Worm (Caenorhabditis elegans) whole organism, L4/young adult: ENCODE measurements around the gene F21C10.11.

Experiments used
- W03F9.2 ChIP-seq: fragments of 150-350 bp; optimal IDR thresholded peaks from 2 replicates; lab custom pipeline; 2014; ENCODE audit warnings: missing biosample characterization, missing genetic modification characterization
- dao-5 ChIP-seq: sonication (generic microtip); optimal IDR thresholded peaks from 2 replicates; lab custom pipeline; 2016; ENCODE audit warnings: missing genotype, missing genetic modification characterization, moderate library complexity, missing compliant biosample characterization
- him-1 ChIP-seq: sonication (generic microtip); optimal IDR thresholded peaks from 2 replicates; lab custom pipeline; 2016; ENCODE audit warnings: missing genotype, missing genetic modification reagents, missing genetic modification characterization, missing compliant biosample characterization

F21C10.11 gene

ce11 chrV:9154772-9155171 lies 31.5 kb downstream of the F21C10.11 start, which contains the start of gene B0222.5:
Gene B0222.5 (minus strand): TSS chrV:9154872.
- TF ChIP-seq dao-5 (tag; lab: Kevin White, UChicago) (no peak), W03F9.2 (tag; lab: Kevin White, UChicago) (no peak), him-1 (tag; lab: Kevin White, UChicago) (no peak)

DNA sequence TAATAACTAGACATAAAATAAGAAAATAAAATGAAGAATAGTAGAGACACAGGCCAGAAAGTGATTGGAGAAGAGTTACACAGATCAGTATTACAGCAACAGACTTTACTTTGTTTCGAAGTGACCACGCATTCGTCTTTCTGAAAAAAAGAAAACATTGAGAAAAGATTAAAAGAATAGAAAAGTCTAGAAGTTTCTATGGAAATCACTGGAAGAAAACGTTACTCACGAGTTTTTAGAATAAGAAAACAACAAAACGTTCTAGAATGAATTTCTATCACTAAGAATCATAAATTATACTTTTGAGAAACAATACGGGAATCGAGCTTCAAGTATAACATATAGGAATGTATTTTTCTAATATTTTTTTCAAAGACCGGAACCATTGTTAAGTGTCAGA lies 32.3 kb downstream of the F21C10.11 start:
- TF ChIP-seq him-1 (tag; lab: Kevin White, UChicago): no peak
- TF ChIP-seq dao-5 (tag; lab: Kevin White, UChicago): no peak
- TF ChIP-seq W03F9.2 (tag; lab: Kevin White, UChicago): no peak

DNA sequence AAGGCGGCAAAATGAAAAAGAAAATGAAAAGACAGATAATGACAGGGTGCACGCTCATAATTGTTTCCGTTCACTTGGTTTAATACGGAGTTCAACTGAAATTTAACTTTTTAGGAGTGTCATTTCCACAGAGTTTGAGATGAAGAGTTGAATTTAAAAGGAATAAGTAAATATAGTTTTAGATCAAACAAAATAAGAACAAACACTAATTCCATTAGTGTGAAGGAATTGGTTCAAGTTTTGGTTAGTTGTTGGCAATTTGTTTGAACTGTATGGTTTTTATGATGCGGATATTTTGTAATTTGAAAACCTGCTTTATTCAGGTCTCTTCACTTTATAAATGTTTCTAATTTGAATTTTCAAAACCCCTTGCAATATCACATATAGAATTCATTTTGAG lies 33.4 kb downstream of the F21C10.11 start, which contains the start of gene B0222.15:
B0222.15 (minus strand) TSS at position 101 of the 400 bp plus-strand sequence.
- no peak for TF ChIP-seq W03F9.2 (tag; lab: Kevin White, UChicago)
- no peak for TF ChIP-seq him-1 (tag; lab: Kevin White, UChicago)
- TF ChIP-seq dao-5 (tag; lab: Kevin White, UChicago): no peak

DNA sequence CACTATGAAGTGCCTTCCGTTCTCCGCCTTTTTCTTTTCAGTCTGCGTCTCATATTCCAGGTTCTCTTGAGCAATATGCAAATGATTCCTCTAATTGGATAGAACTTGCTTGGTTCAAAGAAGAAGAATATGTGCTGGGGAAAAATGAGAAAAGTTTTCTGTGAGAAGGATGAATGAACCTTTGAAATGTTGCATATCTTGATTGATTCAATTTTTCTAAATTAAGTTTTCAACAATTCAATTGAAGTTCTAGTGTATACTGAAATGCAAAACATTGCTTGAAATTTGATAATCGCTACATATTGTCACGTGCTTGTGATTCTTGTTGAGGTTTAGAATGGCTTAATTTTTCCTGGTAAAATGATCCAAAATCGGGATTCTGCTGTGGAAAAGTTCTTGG lies 34.3 kb downstream of the F21C10.11 start:
- no peak for TF ChIP-seq W03F9.2 (tag; lab: Kevin White, UChicago)

DNA sequence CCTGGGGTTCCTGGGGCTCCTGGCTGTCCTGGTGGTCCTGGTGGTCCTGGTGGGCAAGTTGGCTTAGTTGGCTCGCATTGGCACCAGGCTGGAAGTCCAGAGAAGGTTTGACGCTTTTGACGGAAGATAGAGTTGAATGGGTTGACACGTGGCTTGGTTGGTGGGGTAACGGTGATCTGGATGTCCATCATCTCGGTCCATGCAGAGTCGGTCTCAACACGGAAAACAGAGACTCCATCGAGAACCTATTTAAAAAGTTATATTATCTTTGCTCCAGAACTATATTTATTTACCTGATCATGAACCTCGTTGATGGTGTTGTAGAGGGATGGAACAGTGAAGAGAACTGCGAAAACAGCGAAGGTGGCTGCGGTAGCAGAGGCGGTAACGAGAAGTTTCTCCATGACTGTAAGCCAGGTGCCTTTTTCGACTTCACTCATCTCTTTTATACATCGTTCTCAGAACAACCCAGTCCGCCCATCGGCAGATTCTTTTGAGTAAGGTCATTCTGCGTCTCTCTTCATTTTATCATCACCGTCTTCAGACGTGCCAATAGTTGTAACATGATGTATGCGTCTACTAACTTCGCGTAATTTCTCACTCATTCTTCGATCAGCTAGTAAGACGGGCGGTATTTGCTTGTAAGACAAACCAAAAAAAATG lies 37.1 kb downstream of the F21C10.11 start, which contains the start of gene col-144:
col-144 (minus strand) TSS at position 419 of the 663 bp plus-strand sequence.
- TF ChIP-seq him-1 (tag; lab: Kevin White, UChicago): no peak
- TF ChIP-seq W03F9.2 (tag; lab: Kevin White, UChicago): no peak
- TF ChIP-seq dao-5 (tag; lab: Kevin White, UChicago): no peak

- no peak for TF ChIP-seq W03F9.2 (tag; lab: Kevin White, UChicago)
- no peak for TF ChIP-seq him-1 (tag; lab: Kevin White, UChicago)
These were observed 38.9 kb downstream of the F21C10.11 start for ce11 chrV:9162118-9162729.

- no peak for TF ChIP-seq W03F9.2 (tag; lab: Kevin White, UChicago)
- TF ChIP-seq him-1 (tag; lab: Kevin White, UChicago): no peak
- no peak for TF ChIP-seq dao-5 (tag; lab: Kevin White, UChicago)
These were observed 39.7 kb downstream of the F21C10.11 start, which contains the start of gene col-145 for ce11 chrV:9162955-9163468. Gene col-145 (minus strand): TSS chrV:9163005.

DNA sequence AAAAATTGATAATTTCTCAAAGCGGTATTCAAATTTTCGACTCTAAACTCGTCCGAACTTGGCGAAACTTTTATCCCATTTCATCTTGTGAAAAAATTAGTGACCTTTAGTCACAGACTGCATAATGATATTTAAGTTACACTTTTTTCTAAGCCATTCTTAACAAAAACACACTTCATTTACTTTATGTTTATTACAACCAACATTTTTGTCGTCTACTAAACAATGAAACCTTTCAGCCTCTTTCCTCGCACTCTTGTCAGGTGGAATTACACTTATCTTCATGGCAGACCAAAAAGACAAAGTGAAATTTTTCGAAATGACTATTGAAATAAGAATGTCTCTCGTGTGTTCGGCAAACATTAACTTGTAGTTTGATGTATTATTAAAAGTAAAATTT lies 40.6 kb downstream of the F21C10.11 start:
- TF ChIP-seq W03F9.2 (tag; lab: Kevin White, UChicago) (no peak), him-1 (tag; lab: Kevin White, UChicago) (no peak), dao-5 (tag; lab: Kevin White, UChicago) (no peak)

DNA sequence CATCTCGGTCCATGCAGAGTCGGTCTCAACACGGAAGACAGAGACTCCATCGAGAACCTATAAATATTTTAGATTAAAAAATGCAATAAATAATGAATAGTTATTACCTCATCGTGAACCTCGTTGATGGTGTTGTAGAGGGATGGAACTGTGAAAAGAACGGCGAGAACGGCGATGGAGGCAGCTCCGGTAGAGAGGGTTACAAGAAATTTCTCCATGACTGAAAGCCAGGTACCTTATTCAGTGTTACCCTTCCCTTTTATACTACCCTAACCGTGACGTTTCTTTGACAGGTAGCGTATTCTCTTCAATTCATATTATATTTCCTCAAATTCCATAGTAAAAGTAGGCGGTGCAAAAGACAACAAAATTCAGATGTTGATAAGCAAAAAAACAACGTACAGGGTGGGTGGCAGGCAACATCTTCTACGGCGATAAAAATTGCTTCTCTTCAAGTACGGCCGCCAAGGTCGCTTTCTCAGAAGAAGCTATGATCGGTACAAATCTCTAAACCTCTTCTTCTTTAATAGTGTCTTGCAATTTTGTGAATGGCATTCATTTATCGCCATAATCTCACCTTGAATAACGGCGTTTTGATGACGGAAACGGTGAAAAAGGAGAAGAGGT lies 41.9 kb downstream of the F21C10.11 start, which contains the start of gene col-10:
col-10 (minus strand) TSS at position 235 of the 627 bp plus-strand sequence.
- no peak for TF ChIP-seq dao-5 (tag; lab: Kevin White, UChicago)
- no peak for TF ChIP-seq him-1 (tag; lab: Kevin White, UChicago)
- TF ChIP-seq W03F9.2 (tag; lab: Kevin White, UChicago): no peak

- TF ChIP-seq him-1 (tag; lab: Kevin White, UChicago): no peak
- TF ChIP-seq dao-5 (tag; lab: Kevin White, UChicago): no peak
- TF ChIP-seq W03F9.2 (tag; lab: Kevin White, UChicago): no peak
These were observed 43.0 kb downstream of the F21C10.11 start for ce11 chrV:9166306-9166705.

- TF ChIP-seq him-1 (tag; lab: Kevin White, UChicago) (no peak), dao-5 (tag; lab: Kevin White, UChicago) (no peak), W03F9.2 (tag; lab: Kevin White, UChicago) (no peak)
These were observed 44.8 kb downstream of the F21C10.11 start, which contains the start of gene B0222.11 for ce11 chrV:9168089-9168488. Gene B0222.11 (minus strand): TSS chrV:9168189.

DNA sequence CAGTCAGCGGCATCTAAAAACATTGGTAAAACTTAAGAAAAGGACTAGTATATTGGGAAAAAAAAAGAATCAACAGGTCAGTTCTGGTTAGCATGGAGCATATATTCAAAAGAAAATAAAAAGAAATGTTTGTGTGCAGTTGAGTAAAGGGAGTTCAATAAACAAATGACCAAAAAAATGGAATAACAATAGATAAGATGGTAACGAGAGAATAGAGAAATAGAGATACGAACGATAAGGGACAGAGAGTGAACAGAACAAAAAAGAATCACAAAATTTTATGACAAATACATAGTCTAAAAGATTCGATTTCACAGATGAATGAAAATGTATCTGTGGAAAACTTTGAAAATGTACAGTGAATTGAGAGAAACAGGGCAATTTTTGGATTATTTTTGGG lies 49.7 kb downstream of the F21C10.11 start, which contains the start of gene gad-3:
gad-3 (minus strand) TSS at position 17 of the 400 bp plus-strand sequence.
- no peak for TF ChIP-seq him-1 (tag; lab: Kevin White, UChicago)
- TF ChIP-seq W03F9.2 (tag; lab: Kevin White, UChicago): no peak
- TF ChIP-seq dao-5 (tag; lab: Kevin White, UChicago): no peak
